Worm (Caenorhabditis elegans) whole organism, midembryonic: ENCODE data around the gene nit-1.

ENCODE experiments used
- T22C8.4 ChIP-seq: fragments of 200-800 bp; sonication (Bioruptor generic); IDR thresholded peaks from 2 replicates; pipeline ENCODE4 v1.3.6; 2022; ENCODE audit warnings: missing genetic modification characterization, missing compliant biosample characterization
- cog-1 ChIP-seq: sonication (generic microtip); optimal IDR thresholded peaks from 2 replicates; lab custom pipeline; 2016; ENCODE audit warnings: missing genetic modification characterization, missing compliant biosample characterization
- flt-1 ChIP-seq: fragments of 200-800 bp; sonication (Bioruptor generic); IDR thresholded peaks from 2 replicates; pipeline ENCODE4 v1.3.6; 2022; ENCODE audit warnings: missing genetic modification characterization, missing compliant biosample characterization
- klf-2 ChIP-seq: fragments of 200-800 bp; sonication (Bioruptor generic); conservative IDR thresholded peaks from 2 replicates; pipeline ENCODE4 v1.3.6; 2022; ENCODE audit warnings: missing genetic modification reagents, missing genetic modification characterization, missing compliant biosample characterization
- med-1 ChIP-seq: sonication (generic microtip); optimal IDR thresholded peaks from 2 replicates; lab custom pipeline; 2017; ENCODE audit warnings: missing genetic modification characterization, mild to moderate bottlenecking, missing compliant biosample characterization, antibody characterized with exemption, missing genetic modification reagents; ENCODE audit not compliant: insufficient read depth
- ref-1 ChIP-seq: fragments of 200-800 bp; sonication (Bioruptor generic); conservative IDR thresholded peaks from 2 replicates; pipeline ENCODE4 v1.3.6; 2022; ENCODE audit warnings: missing genetic modification reagents, missing genetic modification characterization, missing compliant biosample characterization
- tab-1 ChIP-seq: fragments of 200-800 bp; sonication (Bioruptor generic); IDR thresholded peaks from 2 replicates; pipeline ENCODE4 v1.3.6; 2022; ENCODE audit warnings: missing genetic modification characterization, missing compliant biosample characterization
- ztf-23 ChIP-seq: fragments of 200-800 bp; sonication (Bioruptor generic); IDR thresholded peaks from 2 replicates; pipeline ENCODE4 v1.3.6; 2022; ENCODE audit warnings: missing genetic modification reagents, missing genetic modification characterization, missing compliant biosample characterization
- ztf-29 ChIP-seq: fragments of 200-800 bp; sonication (Bioruptor generic); IDR thresholded peaks from 2 replicates; pipeline ENCODE4 v1.3.6; 2022; ENCODE audit warnings: missing genetic modification reagents, missing genetic modification characterization, missing compliant biosample characterization

The nit-1 gene

ce11 chrIII:3887586-3887985 is 34.4 kb upstream of the nit-1 start:
- TF ChIP-seq T22C8.4 (GFP tag; lab: Robert Waterston, UW), result no peak
- TF ChIP-seq ztf-23 (GFP tag; lab: Robert Waterston, UW), result no peak
- TF ChIP-seq klf-2, result no peak
- TF ChIP-seq cog-1 (tag; lab: Kevin White, UChicago), result no peak
- no peak for TF ChIP-seq ztf-29 (GFP tag; lab: Robert Waterston, UW)
- no peak for TF ChIP-seq ref-1 (GFP tag; lab: Robert Waterston, UW)
- no peak for TF ChIP-seq tab-1 (GFP tag; lab: Robert Waterston, UW)
- TF ChIP-seq flt-1, result no peak
- no peak for TF ChIP-seq med-1 (GFP tag; lab: Kevin White, UChicago)

ce11 chrIII:3889896-3890295 is 32.1 kb upstream of the nit-1 start:
- no peak for TF ChIP-seq klf-2
- TF ChIP-seq cog-1 (tag; lab: Kevin White, UChicago), result no peak
- no peak for TF ChIP-seq T22C8.4 (GFP tag; lab: Robert Waterston, UW)
- TF ChIP-seq ztf-23 (GFP tag; lab: Robert Waterston, UW), result no peak
- no peak for TF ChIP-seq med-1 (GFP tag; lab: Kevin White, UChicago)
- TF ChIP-seq ref-1 (GFP tag; lab: Robert Waterston, UW), result no peak
- TF ChIP-seq tab-1 (GFP tag; lab: Robert Waterston, UW), result no peak
- TF ChIP-seq flt-1, result no peak
- TF ChIP-seq ztf-29 (GFP tag; lab: Robert Waterston, UW), result no peak

- TF ChIP-seq tab-1 (GFP tag; lab: Robert Waterston, UW) (no peak), ztf-29 (GFP tag; lab: Robert Waterston, UW) (no peak), ref-1 (GFP tag; lab: Robert Waterston, UW) (no peak), ztf-23 (GFP tag; lab: Robert Waterston, UW) (no peak), cog-1 (tag; lab: Kevin White, UChicago) (no peak), med-1 (GFP tag; lab: Kevin White, UChicago) (no peak), flt-1 (no peak), klf-2 (no peak), T22C8.4 (GFP tag; lab: Robert Waterston, UW) (no peak)
Measured at ce11 chrIII:3893992-3894391, 28.0 kb upstream of the nit-1 start.

ce11 chrIII:3897116-3897845 is 24.7 kb upstream of the nit-1 start:
- TF ChIP-seq ref-1 (GFP tag; lab: Robert Waterston, UW), result peak; percentile 40; the same call in 1 of the 2 replicates
- TF ChIP-seq flt-1, result peak; percentile 85

ce11 chrIII:3898354-3898753 is 23.7 kb upstream of the nit-1 start:
- TF ChIP-seq ref-1 (GFP tag; lab: Robert Waterston, UW), result no peak
- TF ChIP-seq ztf-23 (GFP tag; lab: Robert Waterston, UW), result no peak
- no peak for TF ChIP-seq tab-1 (GFP tag; lab: Robert Waterston, UW)
- TF ChIP-seq cog-1 (tag; lab: Kevin White, UChicago), result no peak
- TF ChIP-seq flt-1, result no peak

ce11 chrIII:3898850-3899249 is 23.2 kb upstream of the nit-1 start:
- TF ChIP-seq T22C8.4 (GFP tag; lab: Robert Waterston, UW) (no peak), ref-1 (GFP tag; lab: Robert Waterston, UW) (no peak), flt-1 (no peak), med-1 (GFP tag; lab: Kevin White, UChicago) (no peak)

- no peak for TF ChIP-seq ref-1 (GFP tag; lab: Robert Waterston, UW)
- TF ChIP-seq med-1 (GFP tag; lab: Kevin White, UChicago), result no peak
- TF ChIP-seq flt-1, result no peak
- no peak for TF ChIP-seq ztf-23 (GFP tag; lab: Robert Waterston, UW)
Measured at ce11 chrIII:3901542-3901941, 20.5 kb upstream of the nit-1 start, which contains the start of gene tir-1. TSS of gene tir-1 (minus strand) at chrIII:3901642.

- TF ChIP-seq flt-1, result no peak
- TF ChIP-seq T22C8.4 (GFP tag; lab: Robert Waterston, UW), result no peak
- TF ChIP-seq tab-1 (GFP tag; lab: Robert Waterston, UW), result no peak
- TF ChIP-seq ref-1 (GFP tag; lab: Robert Waterston, UW), result no peak
- TF ChIP-seq cog-1 (tag; lab: Kevin White, UChicago), result no peak
- TF ChIP-seq ztf-23 (GFP tag; lab: Robert Waterston, UW), result no peak
- no peak for TF ChIP-seq klf-2
- TF ChIP-seq ztf-29 (GFP tag; lab: Robert Waterston, UW), result no peak
- TF ChIP-seq med-1 (GFP tag; lab: Kevin White, UChicago), result no peak
Measured at ce11 chrIII:3902588-3903325, 19.2 kb upstream of the nit-1 start.

ce11 chrIII:3906481-3906880 is 15.5 kb upstream of the nit-1 start:
- TF ChIP-seq cog-1 (tag; lab: Kevin White, UChicago) (no peak), T22C8.4 (GFP tag; lab: Robert Waterston, UW) (no peak), klf-2 (no peak), med-1 (GFP tag; lab: Kevin White, UChicago) (no peak), flt-1 (no peak), ztf-29 (GFP tag; lab: Robert Waterston, UW) (no peak), tab-1 (GFP tag; lab: Robert Waterston, UW) (no peak), ref-1 (GFP tag; lab: Robert Waterston, UW) (no peak), ztf-23 (GFP tag; lab: Robert Waterston, UW) (no peak)
